Worm (Caenorhabditis elegans): ENCODE data around the gene pes-23.

- TF ChIP-seq ztf-29 (GFP tag; IDR thresholded peaks at IDR 0.05) (no peak), flt-1 (GFP tag; IDR thresholded peaks at IDR 0.05) (no peak), tab-1 (GFP tag; IDR thresholded peaks at IDR 0.05) (no peak), T22C8.4 (GFP tag; IDR thresholded peaks at IDR 0.05) (no peak), cog-1 (tag; optimal IDR thresholded peaks at IDR 0.05) (no peak), med-1 (GFP tag; optimal IDR thresholded peaks at IDR 0.05; ENCODE audit: insufficient read depth) (no peak), klf-2 (GFP tag; conservative IDR thresholded peaks at IDR 0.05) (no peak)
Measured at ce11 chrX:6935430-6935829, 34.3 kb downstream of the pes-23 start, which contains the start of gene C16E9.2.

Data from whole organism, midembryonic.